Fruit fly (Drosophila melanogaster): Measurements from ENCODE around the gene cad.
A peak's percentile ranks its signal among the peaks of the same experiment; 100 is the strongest.

- no peak for TF ChIP-seq CG7987 (GFP tag; optimal IDR thresholded peaks at IDR 0.05)
- TF ChIP-seq vvl (GFP tag; IDR thresholded peaks at IDR 0.05) = 0 out of 2 replicates have a peak, but pooled peaks have one; percentile 51
- no peak for TF ChIP-seq gce (GFP tag; IDR thresholded peaks at IDR 0.05)
- no peak for TF ChIP-seq Opbp (GFP tag; IDR thresholded peaks at IDR 0.05; ENCODE audit: partially characterized antibody)
- no peak for TF ChIP-seq CG18011 (GFP tag; optimal IDR thresholded peaks at IDR 0.05)
- peak; percentile 44; the same call in 1 of the 2 replicates for TF ChIP-seq ttk (GFP tag; IDR thresholded peaks at IDR 0.05)
- TF ChIP-seq pho (GFP tag; optimal IDR thresholded peaks at IDR 0.05) = no peak
These were observed 40.6 kb downstream of the cad start for dm6 chr2L:20811039-20811652.

Data from whole organism, embryonic.